Worm (Caenorhabditis elegans) whole organism, dauer: ENCODE results near the gene nhr-271.

Experiments
- unc-62 ChIP-seq: sonication (generic microtip); optimal IDR thresholded peaks from 2 replicates; lab custom pipeline; 2017; ENCODE audit warnings: missing biosample characterization, missing genetic modification reagents, missing genetic modification characterization

nhr-271 gene

DNA sequence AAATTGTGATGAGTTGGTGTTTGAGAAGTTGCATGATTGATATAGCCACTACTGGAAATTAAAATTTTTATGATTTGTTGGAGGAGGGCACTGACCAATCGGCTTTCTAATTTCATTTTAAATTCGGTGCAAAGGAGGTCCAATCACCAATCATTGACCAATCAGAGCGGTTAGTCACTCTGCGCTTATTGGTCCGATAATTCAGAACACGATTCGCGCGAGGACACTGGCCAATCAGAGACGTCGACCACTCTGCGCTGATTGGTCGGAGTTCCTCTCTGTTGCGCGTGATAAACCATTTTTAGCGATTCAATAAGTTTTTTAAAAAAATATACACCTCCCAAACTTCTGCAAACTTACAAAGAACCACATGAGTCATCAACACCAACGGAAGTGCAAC is 19.5 kb upstream of the nhr-271 start:
- no peak for TF ChIP-seq unc-62 (GFP tag; lab: Kevin White, UChicago)

DNA sequence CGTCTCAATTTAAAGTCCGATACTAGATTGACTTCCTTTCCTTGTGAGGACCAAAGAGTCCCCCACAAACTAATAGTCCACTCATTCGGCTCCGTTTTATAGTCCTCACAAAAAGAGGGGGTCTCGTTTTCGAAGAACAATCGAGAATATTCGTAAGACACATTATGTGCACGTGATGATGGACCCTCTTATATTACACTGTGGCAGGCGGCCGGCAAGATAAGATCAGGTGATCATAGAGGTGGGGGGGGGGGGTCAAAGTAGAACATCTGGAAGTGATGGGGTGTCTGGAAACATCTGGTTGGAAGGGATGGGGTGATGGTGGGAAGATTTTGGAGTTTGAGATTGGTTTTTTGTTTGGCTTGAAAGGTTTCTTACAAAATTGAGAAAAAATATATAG is 18.1 kb upstream of the nhr-271 start:
- TF ChIP-seq unc-62 (GFP tag; lab: Kevin White, UChicago) = no peak

ce11 chrV:16596102-16596501 is 15.8 kb upstream of the nhr-271 start:
- TF ChIP-seq unc-62 (GFP tag; lab: Kevin White, UChicago) = no peak

DNA sequence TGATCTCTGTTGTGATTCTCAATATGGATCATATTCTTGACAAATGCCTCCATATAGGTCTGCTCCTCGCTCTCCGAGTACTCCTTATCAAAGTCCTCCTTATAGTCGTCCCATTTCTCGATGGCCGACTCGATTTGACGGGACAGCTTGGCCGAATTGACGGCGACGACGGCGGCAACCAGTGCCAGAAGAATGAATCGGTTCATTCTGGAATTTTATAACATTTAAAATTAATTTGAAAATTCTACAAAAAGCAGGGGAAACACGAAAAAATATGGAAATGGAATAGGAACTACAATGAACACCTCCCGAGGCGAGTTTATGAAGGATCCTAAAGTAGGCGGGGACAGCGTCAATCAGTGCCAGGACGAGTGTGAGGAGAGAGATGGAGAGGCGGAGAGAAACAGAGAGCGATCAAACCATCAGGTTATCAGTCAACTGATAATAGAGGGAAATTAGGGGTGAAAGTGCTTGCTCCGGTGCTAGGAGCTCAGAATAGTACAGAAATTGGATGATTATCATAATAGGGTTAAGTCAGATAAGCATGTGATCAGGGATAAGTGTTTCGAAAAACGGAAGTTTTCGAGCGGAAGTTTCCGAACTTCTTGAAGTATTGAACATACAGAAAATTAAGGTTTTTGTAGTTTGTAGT is 14.9 kb upstream of the nhr-271 start, which contains the start of gene cpl-1:
Gene cpl-1 (minus strand): TSS at position 207 of the 652 bp plus-strand sequence.
- no peak for TF ChIP-seq unc-62 (GFP tag; lab: Kevin White, UChicago)

- no peak for TF ChIP-seq unc-62 (GFP tag; lab: Kevin White, UChicago)
Measured at ce11 chrV:16594514-16594913, 14.2 kb upstream of the nhr-271 start.

DNA sequence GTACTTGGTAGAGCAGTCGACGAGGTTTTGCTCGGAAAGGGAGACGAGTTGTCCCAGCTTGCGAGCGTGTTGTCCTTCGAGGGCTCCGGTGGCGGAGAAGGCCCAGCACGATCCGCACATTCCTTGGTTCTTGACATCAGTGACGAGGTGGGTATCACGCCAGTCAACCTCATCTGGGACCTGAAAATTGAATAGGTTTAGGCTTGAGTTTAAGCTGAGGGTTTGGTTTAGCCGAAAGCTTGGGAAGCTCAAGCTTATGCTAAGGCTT is 13.4 kb upstream of the nhr-271 start:
- no peak for TF ChIP-seq unc-62 (GFP tag; lab: Kevin White, UChicago)

DNA sequence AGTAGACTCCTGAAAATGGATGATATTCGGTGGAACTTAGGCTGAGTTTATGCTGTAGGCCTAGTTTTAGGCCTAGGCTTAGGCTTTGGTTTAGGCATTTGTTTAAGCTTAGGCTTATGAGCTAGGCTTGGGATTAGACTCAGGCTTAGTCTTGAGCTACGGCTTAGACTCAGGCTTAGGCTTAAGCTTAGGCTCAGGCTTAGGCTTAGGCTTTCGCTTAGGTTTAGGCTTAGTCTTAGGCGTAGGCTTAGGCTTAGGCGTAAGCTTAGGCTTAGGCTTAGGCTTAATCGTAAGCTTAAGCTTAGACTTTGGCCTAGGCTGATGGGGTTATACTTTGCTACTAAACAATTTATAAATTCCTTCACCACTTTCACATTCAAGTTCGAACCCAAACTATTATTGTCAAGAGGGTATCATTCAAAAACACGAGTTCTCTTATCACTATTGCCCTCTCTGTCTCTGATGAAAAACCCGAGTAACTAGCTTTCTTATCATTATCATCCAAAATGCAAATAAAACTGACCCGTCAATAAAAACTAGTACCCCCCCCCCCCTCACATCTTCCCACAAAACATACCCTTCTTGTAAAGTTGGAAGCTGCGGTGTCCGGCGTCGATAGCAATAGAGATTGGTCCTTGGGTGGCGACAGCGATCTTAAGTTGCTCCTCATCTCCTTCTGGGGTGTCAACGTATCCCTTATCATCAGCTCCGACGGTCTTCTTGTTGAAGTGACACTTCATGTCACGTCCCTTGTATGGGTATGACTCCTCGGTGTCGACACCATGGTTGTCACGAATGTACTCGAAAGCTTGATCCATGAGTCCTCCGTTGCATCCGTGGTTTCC is 12.8 kb upstream of the nhr-271 start:
- no peak for TF ChIP-seq unc-62 (GFP tag; lab: Kevin White, UChicago)

DNA sequence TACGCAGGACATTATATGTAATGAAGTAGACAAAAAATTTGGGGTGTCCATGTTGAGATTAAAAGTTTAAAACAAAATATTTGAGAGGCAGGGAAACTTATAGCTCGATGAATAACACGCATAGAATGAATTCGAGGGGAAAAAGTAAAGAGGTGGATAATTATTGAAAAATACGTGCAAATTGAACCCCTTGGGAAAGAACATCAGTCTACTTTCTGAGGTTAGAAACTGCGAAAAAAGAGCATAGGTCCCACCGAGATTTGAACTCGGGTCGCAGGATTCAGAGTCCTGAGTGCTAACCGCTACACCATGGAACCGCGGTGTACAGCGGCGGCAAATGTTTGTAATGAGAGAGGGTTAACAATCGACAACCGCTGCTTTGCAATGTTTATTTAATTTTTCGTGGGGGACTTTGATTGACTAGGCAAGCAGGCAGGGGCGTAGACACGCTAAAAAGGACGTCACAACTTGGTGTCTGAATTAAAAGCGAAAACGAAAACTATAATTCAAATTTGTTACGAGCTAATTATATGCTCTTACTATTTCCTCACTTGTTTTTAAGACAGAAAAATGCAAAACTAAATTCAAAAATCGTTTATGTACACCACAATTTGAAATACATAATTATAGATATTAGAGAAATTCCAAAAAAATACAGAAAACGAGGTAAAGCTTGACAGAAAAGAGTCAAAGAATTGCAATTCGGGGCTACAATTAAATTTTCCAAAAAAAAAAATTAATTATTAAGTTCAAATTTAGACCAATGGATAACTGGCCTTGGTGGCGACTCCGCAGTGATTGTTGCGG is 11.9 kb upstream of the nhr-271 start, which contains the start of gene srh-269:
Gene srh-269 (minus strand): TSS at position 51 of the 807 bp plus-strand sequence.
- no peak for TF ChIP-seq unc-62 (GFP tag; lab: Kevin White, UChicago)

DNA sequence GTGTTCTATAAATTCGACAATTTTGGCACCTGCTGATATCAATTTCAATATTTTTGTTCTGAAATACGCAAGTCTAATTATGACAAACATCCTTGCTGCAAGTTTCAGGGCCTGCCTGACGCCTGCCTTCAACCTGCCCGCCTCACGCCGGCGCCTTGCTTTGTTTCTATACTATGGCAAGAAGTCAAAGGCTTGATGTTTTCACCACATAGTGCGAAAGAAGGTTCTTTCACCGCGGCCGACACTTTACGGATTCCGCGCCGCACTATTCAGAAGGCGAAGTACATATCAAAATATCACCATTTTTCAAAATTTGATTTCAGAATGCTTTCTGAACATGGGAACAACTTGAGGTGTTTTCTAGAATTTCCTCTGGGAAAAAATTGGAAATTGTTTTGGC is 9.2 kb upstream of the nhr-271 start:
- no peak for TF ChIP-seq unc-62 (GFP tag; lab: Kevin White, UChicago)

DNA sequence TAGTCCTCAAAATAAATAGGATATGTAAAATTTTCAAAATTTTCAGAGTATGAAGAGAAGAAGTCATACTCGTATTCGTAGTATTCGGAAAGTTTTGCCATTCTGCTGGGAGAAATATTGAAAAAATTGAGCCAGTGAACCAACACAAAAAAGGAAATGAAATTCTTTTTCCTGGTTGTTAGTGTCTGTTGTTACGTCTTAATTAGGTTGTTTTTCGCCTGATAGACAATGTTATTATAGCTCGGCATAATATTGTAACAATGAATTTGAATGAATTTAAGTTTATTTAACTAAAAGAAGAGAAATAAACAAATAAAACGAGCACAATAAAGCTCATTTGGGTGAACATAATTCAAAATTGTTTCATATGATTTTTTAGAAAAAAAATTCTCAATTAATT is 8.1 kb upstream of the nhr-271 start, which contains the start of gene srw-73:
Gene srw-73 (minus strand): TSS at position 101 of the 400 bp plus-strand sequence.
- TF ChIP-seq unc-62 (GFP tag; lab: Kevin White, UChicago) = no peak

DNA sequence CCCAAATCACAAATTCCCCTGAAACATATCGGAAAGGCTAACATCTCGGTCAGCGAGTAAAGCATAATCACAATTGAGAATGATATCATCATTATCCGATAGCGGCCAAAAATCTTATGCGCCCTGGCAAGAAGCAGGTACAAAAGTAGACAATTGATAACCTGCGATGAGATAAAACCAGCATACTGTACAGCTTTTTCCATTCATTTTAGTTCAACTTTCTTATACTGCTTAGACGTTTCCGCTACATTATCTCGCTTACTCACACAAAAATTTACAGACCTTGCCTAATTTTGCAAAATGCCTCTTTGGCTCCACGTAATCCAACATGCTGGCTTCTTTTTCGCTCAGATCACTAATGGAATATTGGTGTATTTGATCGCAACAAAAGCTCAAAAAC is 2.6 kb upstream of the nhr-271 start, which contains the start of gene str-150:
Gene str-150 (plus strand): TSS at position 301 of the 400 bp plus-strand sequence.
- TF ChIP-seq unc-62 (GFP tag; lab: Kevin White, UChicago) = no peak

ce11 chrV:16581061-16581460 is 737 bp upstream of the nhr-271 start:
- no peak for TF ChIP-seq unc-62 (GFP tag; lab: Kevin White, UChicago)

ce11 chrV:16575900-16576299 is 4.4 kb downstream of the nhr-271 start, which contains the start of gene str-151:
str-151 (plus strand) TSS chrV:16576200.
- TF ChIP-seq unc-62 (GFP tag; lab: Kevin White, UChicago) = no peak

- no peak for TF ChIP-seq unc-62 (GFP tag; lab: Kevin White, UChicago)
Measured at ce11 chrV:16573168-16573567, 7.2 kb downstream of the nhr-271 start, which contains the start of gene str-149. str-149 (plus strand) TSS chrV:16573468.

DNA sequence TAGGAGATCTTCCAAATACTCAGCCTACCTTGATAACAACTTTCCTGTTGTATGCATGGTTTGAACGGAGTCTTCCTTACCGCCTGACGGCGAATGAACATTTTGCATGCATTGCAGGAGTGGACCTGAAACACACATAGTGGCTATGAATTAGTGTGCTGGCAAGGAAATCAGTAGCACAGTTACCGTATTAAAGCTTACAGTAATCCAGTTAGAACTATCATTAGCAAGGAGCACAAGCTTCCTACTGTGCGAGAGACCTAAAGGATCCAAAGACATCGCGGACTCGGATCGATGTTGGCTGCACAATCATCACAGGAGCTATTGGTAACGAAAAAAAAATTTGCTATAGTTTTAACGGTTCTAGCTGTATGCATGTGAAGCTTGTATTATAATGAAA is 9.6 kb downstream of the nhr-271 start, which contains the start of gene nhr-233:
Gene nhr-233 (minus strand): TSS at position 101 of the 400 bp plus-strand sequence.
- no peak for TF ChIP-seq unc-62 (GFP tag; lab: Kevin White, UChicago)
